Worm (Caenorhabditis elegans) whole organism, young adult: Measurements from ENCODE around the gene nspb-12.

Source experiments
- B0336.3 ChIP-seq: fragments of 200-800 bp; sonication (Bioruptor generic); IDR thresholded peaks from 2 replicates; pipeline ENCODE4 v1.3.6; 2022; ENCODE audit warnings: missing genetic modification characterization, missing compliant biosample characterization
- F23B12.7 ChIP-seq: sonication (generic microtip); optimal IDR thresholded peaks from 2 replicates; lab custom pipeline; 2017; ENCODE audit warnings: missing genetic modification characterization, mild to moderate bottlenecking, missing compliant biosample characterization, antibody characterized with exemption, moderate library complexity; ENCODE audit not compliant: insufficient read depth
- F37B4.10 ChIP-seq: fragments of 200-800 bp; sonication (Bioruptor generic); IDR thresholded peaks from 2 replicates; pipeline ENCODE4 v1.3.6; 2022; ENCODE audit warnings: missing genetic modification characterization, missing compliant biosample characterization
- F57A8.1 ChIP-seq: fragments of 200-800 bp; sonication (Bioruptor generic); optimal IDR thresholded peaks from 2 replicates; lab custom pipeline; 2018; ENCODE audit warnings: mild to moderate bottlenecking, missing genetic modification characterization, moderate library complexity, missing compliant biosample characterization
- F57C9.4 ChIP-seq: sonication (generic microtip); optimal IDR thresholded peaks from 2 replicates; lab custom pipeline; 2017; ENCODE audit warnings: mild to moderate bottlenecking, missing genetic modification characterization, missing compliant biosample characterization
- K11D2.4 ChIP-seq: fragments of 200-800 bp; sonication (Bioruptor generic); IDR thresholded peaks from 2 replicates; pipeline ENCODE4 v1.3.6; 2022; ENCODE audit warnings: missing genetic modification reagents, missing genetic modification characterization, missing compliant biosample characterization
- Y53G8AR.9 ChIP-seq: fragments of 200-800 bp; sonication (Bioruptor generic); conservative IDR thresholded peaks from 2 replicates; pipeline ENCODE4 v1.3.6; 2022; ENCODE audit warnings: missing genetic modification reagents, missing genetic modification characterization, missing compliant biosample characterization
- Y67H2A.10 ChIP-seq: fragments of 200-800 bp; sonication (Bioruptor generic); conservative IDR thresholded peaks from 2 replicates; pipeline ENCODE4 v1.3.6; 2022; ENCODE audit warnings: missing genetic modification reagents, missing genetic modification characterization, missing compliant biosample characterization
- Y95B8A.8 ChIP-seq: fragments of 200-800 bp; sonication (Bioruptor generic); IDR thresholded peaks from 2 replicates; pipeline ENCODE4 v1.3.6; 2022; ENCODE audit warnings: missing genetic modification reagents, missing genetic modification characterization, missing compliant biosample characterization
- ZK185.1 ChIP-seq: sonication (generic microtip); optimal IDR thresholded peaks from 2 replicates; lab custom pipeline; 2016; ENCODE audit warnings: mild to moderate bottlenecking, missing genetic modification characterization, missing compliant biosample characterization; ENCODE audit not compliant: poor library complexity, severe bottlenecking
- atf-7 ChIP-seq: sonication (generic microtip); optimal IDR thresholded peaks from 2 replicates; lab custom pipeline; 2017; ENCODE audit warnings: mild to moderate bottlenecking, missing genetic modification characterization, missing compliant biosample characterization
- attf-5 ChIP-seq: fragments of 200-800 bp; sonication (Bioruptor generic); optimal IDR thresholded peaks from 2 replicates; lab custom pipeline; 2018; ENCODE audit warnings: mild to moderate bottlenecking, missing genetic modification characterization, missing compliant biosample characterization
- attf-6 ChIP-seq: fragments of 200-800 bp; sonication (Bioruptor generic); IDR thresholded peaks from 2 replicates; pipeline ENCODE4 v1.3.6; 2022; ENCODE audit warnings: missing genetic modification reagents, missing genetic modification characterization, missing compliant biosample characterization
- cebp-1 ChIP-seq, 2 experiments: fragments of 200-800 bp in 1 of 2; sonication (Bioruptor generic) in 1 of 2; sonication (generic microtip) in 1 of 2; IDR thresholded peaks in 1 of 2; optimal IDR thresholded peaks in 1 of 2; 2 replicates each; pipeline versions ENCODE4 v1.3.6 to Lab custom; 2017 to 2022; ENCODE audit warnings: missing compliant biosample characterization in 2 of 2, missing genetic modification characterization in 2 of 2, mild to moderate bottlenecking in 1 of 2, missing genetic modification reagents in 1 of 2, moderate library complexity in 1 of 2
- cebp-2 ChIP-seq: fragments of 200-800 bp; sonication (Bioruptor generic); IDR thresholded peaks from 2 replicates; pipeline ENCODE4 v1.3.6; 2022; ENCODE audit warnings: missing genetic modification characterization, missing compliant biosample characterization
- ceh-100 ChIP-seq: fragments of 200-800 bp; sonication (Bioruptor generic); IDR thresholded peaks from 2 replicates; pipeline ENCODE4 v1.3.6; 2022; ENCODE audit warnings: missing genetic modification reagents, missing genetic modification characterization, missing compliant biosample characterization
- dox-1 ChIP-seq: fragments of 200-800 bp; sonication (Bioruptor generic); IDR thresholded peaks from 2 replicates; pipeline ENCODE4 v1.3.6; 2022; ENCODE audit warnings: missing genetic modification reagents, missing genetic modification characterization, missing compliant biosample characterization
- ets-4 ChIP-seq: fragments of 200-800 bp; sonication (Bioruptor generic); optimal IDR thresholded peaks from 2 replicates; lab custom pipeline; 2018; ENCODE audit warnings: mild to moderate bottlenecking, missing genetic modification characterization, missing compliant biosample characterization
- hsf-1 ChIP-seq: fragments of 200-800 bp; sonication (Bioruptor generic); IDR thresholded peaks from 2 replicates; pipeline ENCODE4 v1.3.6; 2022; ENCODE audit warnings: missing genetic modification reagents, missing genetic modification characterization, missing compliant biosample characterization
- let-526 ChIP-seq: fragments of 200-800 bp; sonication (Bioruptor generic); IDR thresholded peaks from 2 replicates; pipeline ENCODE4 v1.3.6; 2022; ENCODE audit warnings: missing genetic modification reagents, missing genetic modification characterization, missing compliant biosample characterization
- let-607 ChIP-seq, 2 experiments: fragments of 200-800 bp in 1 of 2; sonication (Bioruptor generic) in 1 of 2; sonication (generic microtip) in 1 of 2; optimal IDR thresholded peaks; 2 replicates each; lab custom pipeline; 2016 to 2018; ENCODE audit warnings: mild to moderate bottlenecking in 2 of 2, missing compliant biosample characterization in 2 of 2, missing genetic modification characterization in 2 of 2, moderate library complexity in 2 of 2, missing genotype in 1 of 2
- lin-40 ChIP-seq: sonication (generic microtip); optimal IDR thresholded peaks from 2 replicates; lab custom pipeline; 2016; ENCODE audit warnings: missing genetic modification characterization, mild to moderate bottlenecking, missing compliant biosample characterization, missing genotype, missing genetic modification reagents
- lin-54 ChIP-seq: fragments of 200-800 bp; sonication (Bioruptor generic); optimal IDR thresholded peaks from 2 replicates; lab custom pipeline; 2018; ENCODE audit warnings: mild to moderate bottlenecking, missing genetic modification characterization, missing compliant biosample characterization
- lir-1 ChIP-seq: fragments of 200-800 bp; sonication (Bioruptor generic); conservative IDR thresholded peaks from 2 replicates; pipeline ENCODE4 v1.3.6; 2022; ENCODE audit warnings: missing genetic modification reagents, missing genetic modification characterization, missing compliant biosample characterization
- madf-10 ChIP-seq: sonication (generic microtip); optimal IDR thresholded peaks from 2 replicates; lab custom pipeline; 2016; ENCODE audit warnings: mild to moderate bottlenecking, missing genetic modification characterization, missing compliant biosample characterization
- madf-6 ChIP-seq: fragments of 200-800 bp; sonication (Bioruptor generic); IDR thresholded peaks from 2 replicates; pipeline ENCODE4 v1.3.6; 2022; ENCODE audit warnings: missing genetic modification reagents, missing genetic modification characterization, missing compliant biosample characterization
- mcd-1 ChIP-seq: fragments of 200-800 bp; sonication (Bioruptor generic); IDR thresholded peaks from 2 replicates; pipeline ENCODE4 v1.3.6; 2022; ENCODE audit warnings: missing genetic modification reagents, missing genetic modification characterization, missing compliant biosample characterization
- nfyb-1 ChIP-seq: fragments of 200-800 bp; sonication (Bioruptor generic); IDR thresholded peaks from 2 replicates; pipeline ENCODE4 v1.3.6; 2022; ENCODE audit warnings: missing genetic modification reagents, missing genetic modification characterization, missing compliant biosample characterization
- nhr-179 ChIP-seq: sonication (generic microtip); optimal IDR thresholded peaks from 2 replicates; lab custom pipeline; 2016; ENCODE audit warnings: mild to moderate bottlenecking, missing genetic modification characterization, missing compliant biosample characterization
- nhr-80 ChIP-seq: sonication (generic microtip); optimal IDR thresholded peaks from 2 replicates; lab custom pipeline; 2016; ENCODE audit warnings: missing genetic modification characterization, missing compliant biosample characterization
- nhr-90 ChIP-seq: sonication (generic microtip); optimal IDR thresholded peaks from 2 replicates; lab custom pipeline; 2016; ENCODE audit warnings: missing genotype, mild to moderate bottlenecking, missing genetic modification characterization, missing compliant biosample characterization
- pbrm-1 ChIP-seq: fragments of 200-800 bp; sonication (Bioruptor generic); IDR thresholded peaks from 2 replicates; pipeline ENCODE4 v1.3.6; 2022; ENCODE audit warnings: missing genetic modification reagents, missing genetic modification characterization, missing compliant biosample characterization
- pha-4 ChIP-seq: fragments of 150-350 bp; sonication (generic microtip); optimal IDR thresholded peaks from 2 replicates; lab custom pipeline; 2014; ENCODE audit warnings: missing biosample characterization, missing genetic modification reagents, missing genetic modification characterization
- repo-1 ChIP-seq: sonication (generic microtip); optimal IDR thresholded peaks from 2 replicates; lab custom pipeline; 2017; ENCODE audit warnings: mild to moderate bottlenecking, missing genetic modification characterization, missing compliant biosample characterization
- tbp1 ChIP-seq: fragments of 200-800 bp; sonication (Bioruptor generic); optimal IDR thresholded peaks from 2 replicates; lab custom pipeline; 2018; ENCODE audit warnings: mild to moderate bottlenecking, missing genetic modification characterization, missing compliant biosample characterization
- tlf-1 ChIP-seq: fragments of 200-800 bp; sonication (Bioruptor generic); optimal IDR thresholded peaks from 2 replicates; lab custom pipeline; 2018; ENCODE audit warnings: mild to moderate bottlenecking, missing genetic modification characterization, missing compliant biosample characterization
- unc-62 ChIP-seq: fragments of 150-350 bp; optimal IDR thresholded peaks from 2 replicates; lab custom pipeline; 2014; ENCODE audit warnings: missing biosample characterization, missing genetic modification reagents, missing genetic modification characterization
- xnd-1 ChIP-seq: sonication (generic microtip); optimal IDR thresholded peaks from 2 replicates; lab custom pipeline; 2016; ENCODE audit warnings: missing genotype, missing genetic modification reagents, missing genetic modification characterization, missing compliant biosample characterization
- ztf-22 ChIP-seq: fragments of 200-800 bp; sonication (Bioruptor generic); optimal IDR thresholded peaks from 2 replicates; lab custom pipeline; 2018; ENCODE audit warnings: mild to moderate bottlenecking, missing genetic modification characterization, moderate library complexity, missing compliant biosample characterization

The nspb-12 gene

DNA sequence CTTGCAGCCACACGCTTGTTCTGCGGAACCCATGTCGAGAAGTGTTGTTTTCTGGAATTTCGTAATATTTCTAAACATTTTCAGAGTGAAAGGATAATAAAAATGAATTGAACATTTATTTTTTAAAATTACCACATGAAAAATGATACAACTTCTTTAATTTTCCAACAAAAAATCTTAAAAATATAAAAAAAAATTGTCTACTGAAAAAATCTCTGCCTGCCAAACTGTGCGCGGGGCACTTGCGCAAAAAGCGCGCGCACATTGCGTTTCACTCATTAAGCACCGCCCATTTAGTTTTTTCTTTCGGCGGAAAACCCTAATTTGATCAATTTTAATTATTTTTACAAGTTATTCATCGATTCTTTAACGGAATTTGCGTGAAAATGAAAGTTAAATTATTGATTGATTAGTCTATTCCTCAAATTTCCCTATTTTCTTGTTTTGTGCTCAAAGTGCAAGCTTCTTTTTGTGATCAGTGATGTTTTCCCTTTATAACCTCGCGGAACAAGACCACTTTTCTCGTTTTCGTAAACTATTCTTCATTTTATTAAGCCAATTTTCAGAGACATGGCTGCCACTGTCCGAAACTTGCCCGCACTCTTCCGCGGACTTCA, 13.6 kb downstream of the nspb-12 start, which contains the start of the genes nmad-1 and hach-1 (continued):
- peak; percentile 85 for TF ChIP-seq dox-1 (GFP tag; lab: Robert Waterston, UW)
- TF ChIP-seq nhr-179: no peak
- no peak for TF ChIP-seq attf-6 (GFP tag; lab: Robert Waterston, UW)
- TF ChIP-seq F57C9.4 (tag; lab: Kevin White, UChicago): no peak
- peak; percentile 87 for TF ChIP-seq ZK185.1 (tag; lab: Kevin White, UChicago)
- TF ChIP-seq xnd-1 (tag; lab: Kevin White, UChicago): peak; percentile 27

DNA sequence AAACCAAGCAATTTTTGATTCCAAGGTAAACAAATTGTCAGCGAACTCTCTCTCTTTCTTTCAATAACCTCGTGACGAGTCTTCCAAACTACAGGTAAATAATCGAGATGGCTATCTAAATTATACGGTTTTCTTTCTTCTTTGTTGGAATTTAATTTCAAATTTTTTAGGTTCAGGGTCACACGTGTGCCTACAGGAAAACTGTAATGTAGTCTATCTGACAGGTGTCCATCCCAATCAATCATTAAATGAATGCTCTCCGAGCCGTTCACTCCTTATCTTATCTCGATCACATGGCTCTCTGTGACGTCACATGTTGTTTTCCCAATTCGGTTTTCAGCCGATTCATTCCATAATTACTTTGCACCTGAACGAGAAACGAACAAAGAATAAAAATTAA, 15.5 kb downstream of the nspb-12 start:
- TF ChIP-seq attf-5 (GFP tag; lab: Kevin White, UChicago): peak; percentile 45
- TF ChIP-seq F57A8.1: no peak
- TF ChIP-seq Y67H2A.10 (GFP tag; lab: Robert Waterston, UW): no peak
- TF ChIP-seq ets-4 (GFP tag; lab: Kevin White, UChicago): peak; percentile 2
- peak; percentile 13 for TF ChIP-seq tbp1
- TF ChIP-seq nhr-80: peak; percentile 78
- peak; percentile 64 for TF ChIP-seq atf-7 (tag; lab: Kevin White, UChicago)
- peak; percentile 13 to 83 for TF ChIP-seq let-607 (tag; optimal IDR thresholded peaks at IDR 0.05; lab: Kevin White, UChicago)
- peak; percentile 79 for TF ChIP-seq nfyb-1 (GFP tag; lab: Robert Waterston, UW)
- no peak for TF ChIP-seq pbrm-1
- TF ChIP-seq nhr-90 (tag; lab: Kevin White, UChicago): peak; percentile 53
- peak; percentile 26 for TF ChIP-seq lin-40 (tag; lab: Kevin White, UChicago)
- TF ChIP-seq K11D2.4 (GFP tag; lab: Robert Waterston, UW): no peak
- TF ChIP-seq B0336.3 (GFP tag; lab: Robert Waterston, UW): peak; percentile 54
- peak; percentile 23; the same call in 1 of the 2 replicates for TF ChIP-seq mcd-1 (GFP tag; lab: Robert Waterston, UW)
- peak; percentile 48 for TF ChIP-seq tlf-1
- TF ChIP-seq pha-4 (tag; lab: Kevin White, UChicago): peak; percentile 76
- TF ChIP-seq cebp-1 (GFP tag; IDR thresholded peaks at IDR 0.05; lab: Robert Waterston, UW): 0 out of 2 replicates have a peak, but pooled peaks have one; percentile 17
- TF ChIP-seq cebp-1 (tag; optimal IDR thresholded peaks at IDR 0.05; lab: Kevin White, UChicago): peak; percentile 64
- peak; percentile 17 for TF ChIP-seq madf-10 (tag; lab: Kevin White, UChicago)
- peak; percentile 11; the same call in 1 of the 2 replicates for TF ChIP-seq madf-6 (GFP tag; lab: Robert Waterston, UW)
- 0 out of 2 replicates have a peak, but pooled peaks have one; percentile 53 for TF ChIP-seq Y95B8A.8 (GFP tag; lab: Robert Waterston, UW)
- peak; percentile 20 for TF ChIP-seq F23B12.7
- no peak for TF ChIP-seq F37B4.10 (GFP tag; lab: Robert Waterston, UW)
- peak; percentile 30 for TF ChIP-seq lin-54 (GFP tag; lab: Kevin White, UChicago)
- no peak for TF ChIP-seq cebp-2 (GFP tag; lab: Robert Waterston, UW)
- peak; percentile 19 for TF ChIP-seq repo-1 (tag; lab: Kevin White, UChicago)
- TF ChIP-seq Y53G8AR.9 (GFP tag; lab: Robert Waterston, UW): peak; percentile 55; the same call in 1 of the 2 replicates
- no peak for TF ChIP-seq ceh-100 (GFP tag; lab: Robert Waterston, UW)
- TF ChIP-seq lir-1 (GFP tag; lab: Robert Waterston, UW): 0 out of 2 replicates have a peak, but pooled peaks have one; percentile 10
- TF ChIP-seq unc-62 (GFP tag; lab: Kevin White, UChicago): peak; percentile 90
- 0 out of 2 replicates have a peak, but pooled peaks have one; percentile 48 for TF ChIP-seq let-526 (GFP tag; lab: Robert Waterston, UW)
- peak; percentile 44 for TF ChIP-seq ztf-22 (GFP tag; lab: Kevin White, UChicago)
- TF ChIP-seq hsf-1 (GFP tag; lab: Robert Waterston, UW): no peak
